Fruit fly (Drosophila melanogaster): ENCODE measurements around the gene CG9287.

The CG9287 gene

dm6 chr2L:8679712-8680111 is at the start of gene CG9287:
Gene CG9287, minus strand, starts transcription at chr2L:8679812.
- TF ChIP-seq E2f2 (GFP tag; IDR thresholded peaks at IDR 0.05), result no peak
- TF ChIP-seq shn (GFP tag; optimal IDR thresholded peaks at IDR 0.05), result no peak
- TF ChIP-seq CG10366 (GFP tag; IDR thresholded peaks at IDR 0.05), result no peak
- TF ChIP-seq ap (GFP tag; IDR thresholded peaks at IDR 0.05), result 0 out of 2 replicates have a peak, but pooled peaks have one; percentile 14
- TF ChIP-seq CG9932 (GFP tag; IDR thresholded peaks at IDR 0.05), result no peak

- TF ChIP-seq Ssrp (tag; optimal IDR thresholded peaks at IDR 0.05) (no peak), Max (GFP tag; optimal IDR thresholded peaks at IDR 0.05) (no peak), lab (GFP tag; optimal IDR thresholded peaks at IDR 0.05) (peak; percentile 25), pros (GFP tag; optimal IDR thresholded peaks at IDR 0.05) (no peak), Dll (GFP tag; IDR thresholded peaks at IDR 0.05; ENCODE audit: partially characterized antibody) (no peak), Hey (tag; optimal IDR thresholded peaks at IDR 0.05) (no peak), fd96Cb (tag; optimal IDR thresholded peaks at IDR 0.05) (no peak), Hsf (GFP tag; optimal IDR thresholded peaks at IDR 0.05) (no peak), ssp (GFP tag; IDR thresholded peaks at IDR 0.05) (no peak), CG12236 (GFP tag; optimal IDR thresholded peaks at IDR 0.05) (no peak), Nf-YB (GFP tag; optimal IDR thresholded peaks at IDR 0.05) (no peak), CG8281 (tag; optimal IDR thresholded peaks at IDR 0.05) (peak; percentile 96), Ets65A (GFP tag) (peak; percentile 88), CG16779 (GFP tag; IDR thresholded peaks at IDR 0.05) (0 out of 2 replicates have a peak, but pooled peaks have one; percentile 14), CG6689 (GFP tag; IDR thresholded peaks at IDR 0.05) (no peak)
Measured at dm6 chr2L:8721028-8721427, 41.4 kb upstream of the CG9287 start.

- peak; percentile 33 for TF ChIP-seq CG18599 (GFP tag; optimal IDR thresholded peaks at IDR 0.05)
- TF ChIP-seq B-H2 (GFP tag; optimal IDR thresholded peaks at IDR 0.05), result peak; percentile 9
- peak; percentile 56 for TF ChIP-seq CG34376 (GFP tag; optimal IDR thresholded peaks at IDR 0.05)
- peak; percentile 27 for TF ChIP-seq caup (GFP tag; optimal IDR thresholded peaks at IDR 0.05; ENCODE audit: severe bottlenecking)
- TF ChIP-seq CkIIα-i1 (GFP tag; IDR thresholded peaks at IDR 0.05), result no peak
- peak; percentile 38; the same call in 1 of the 2 replicates for TF ChIP-seq sob (GFP tag; IDR thresholded peaks at IDR 0.05)
- peak; percentile 68 for TF ChIP-seq sens (GFP tag)
- peak; percentile 38 for TF ChIP-seq Hmr (GFP tag; optimal IDR thresholded peaks at IDR 0.05)
- no peak for TF ChIP-seq nmo (GFP tag; optimal IDR thresholded peaks at IDR 0.05)
- peak; percentile 3 for TF ChIP-seq grau (tag; optimal IDR thresholded peaks at IDR 0.05)
- TF ChIP-seq HmgZ (tag; optimal IDR thresholded peaks at IDR 0.05), result peak; percentile 19
- peak; percentile 11 for TF ChIP-seq unpg (GFP tag; optimal IDR thresholded peaks at IDR 0.05)
- TF ChIP-seq sqz (GFP tag; optimal IDR thresholded peaks at IDR 0.05), result peak; percentile 32
- peak; percentile 78 for TF ChIP-seq sens-2 (GFP tag; IDR thresholded peaks at IDR 0.05)
- peak; percentile 40 for TF ChIP-seq seq (GFP tag; IDR thresholded peaks at IDR 0.05)
- peak; percentile 16 for TF ChIP-seq CG2678 (tag; optimal IDR thresholded peaks at IDR 0.05)
- peak; percentile 11 for TF ChIP-seq CG13894 (tag; optimal IDR thresholded peaks at IDR 0.05)
- TF ChIP-seq hbn (GFP tag; IDR thresholded peaks at IDR 0.05; ENCODE audit: partially characterized antibody), result no peak
- TF ChIP-seq NfI (GFP tag; optimal IDR thresholded peaks at IDR 0.05), result peak; percentile 9
- TF ChIP-seq CG13296 (GFP tag; optimal IDR thresholded peaks at IDR 0.05), result peak; percentile 4
- TF ChIP-seq ftz-f1 (GFP tag; optimal IDR thresholded peaks at IDR 0.05), result peak; percentile 30
- no peak for TF ChIP-seq nerfin-1 (tag; optimal IDR thresholded peaks at IDR 0.05)
- TF ChIP-seq CG12219 (GFP tag; optimal IDR thresholded peaks at IDR 0.05), result no peak
- no peak for TF ChIP-seq Side (GFP tag; optimal IDR thresholded peaks at IDR 0.05)
- TF ChIP-seq CG10959 (GFP tag; IDR thresholded peaks at IDR 0.05), result no peak
- TF ChIP-seq Vsx1 (GFP tag; optimal IDR thresholded peaks at IDR 0.05), result peak; percentile 81
- TF ChIP-seq Med (GFP tag), result peak; percentile 54
- no peak for TF ChIP-seq fd64A (GFP tag; optimal IDR thresholded peaks at IDR 0.05)
- peak; percentile 55 for TF ChIP-seq lab (GFP tag; optimal IDR thresholded peaks at IDR 0.05)
- peak; percentile 68 for TF ChIP-seq mirr (GFP tag; optimal IDR thresholded peaks at IDR 0.05)
Measured at dm6 chr2L:8719757-8720156, 40.1 kb upstream of the CG9287 start.

Measured in whole organism, embryonic.